Worm (Caenorhabditis elegans) whole organism, L2 larva: ENCODE results near the gene F44G4.6.

Source experiments
- C34F6.9 ChIP-seq: fragments of 150-350 bp; optimal IDR thresholded peaks from 2 replicates; lab custom pipeline; 2014; ENCODE audit warnings: missing biosample characterization, missing genetic modification characterization
- R02D3.7 ChIP-seq: fragments of 150-350 bp; optimal IDR thresholded peaks from 2 replicates; lab custom pipeline; 2014; ENCODE audit warnings: missing biosample characterization, missing genetic modification characterization
- aly-2 ChIP-seq: fragments of 150-350 bp; optimal IDR thresholded peaks from 2 replicates; lab custom pipeline; 2014; ENCODE audit warnings: missing biosample characterization, missing genetic modification characterization
- ama-1 ChIP-seq: fragments of 150-350 bp; optimal IDR thresholded peaks from 2 replicates; lab custom pipeline; 2018; ENCODE audit warnings: inconsistent platforms
- ceh-16 ChIP-seq: fragments of 150-350 bp; optimal IDR thresholded peaks from 2 replicates; lab custom pipeline; 2014; ENCODE audit warnings: missing biosample characterization, missing genetic modification characterization
- crh-2 ChIP-seq: sonication (generic microtip); optimal IDR thresholded peaks from 2 replicates; lab custom pipeline; 2017; ENCODE audit warnings: missing biosample characterization, missing genetic modification characterization
- egl-27 ChIP-seq: sonication (generic microtip); optimal IDR thresholded peaks from 3 replicates; lab custom pipeline; 2017; ENCODE audit warnings: missing biosample characterization, missing genetic modification reagents, missing genetic modification characterization
- elt-1 ChIP-seq: fragments of 150-350 bp; optimal IDR thresholded peaks from 2 replicates; lab custom pipeline; 2014; ENCODE audit warnings: missing biosample characterization, missing genetic modification characterization
- elt-3 ChIP-seq: sonication (generic microtip); optimal IDR thresholded peaks from 2 replicates; lab custom pipeline; 2017; ENCODE audit warnings: missing biosample characterization, missing genetic modification characterization
- fos-1 ChIP-seq: fragments of 150-350 bp; optimal IDR thresholded peaks from 2 replicates; lab custom pipeline; 2014; ENCODE audit warnings: missing biosample characterization, missing genetic modification characterization
- gmeb-1 ChIP-seq: fragments of 150-350 bp; optimal IDR thresholded peaks from 2 replicates; lab custom pipeline; 2014; ENCODE audit warnings: missing biosample characterization, missing genetic modification characterization
- lin-39 ChIP-seq: fragments of 150-350 bp; optimal IDR thresholded peaks from 2 replicates; lab custom pipeline; 2014; ENCODE audit warnings: missing biosample characterization, missing genetic modification reagents, missing genetic modification characterization
- lsy-2 ChIP-seq, 2 experiments: fragments of 150-350 bp in 1 of 2; sonication (generic microtip) in 1 of 2; optimal IDR thresholded peaks; 2 replicates each; lab custom pipeline; 2014 to 2017; ENCODE audit warnings: missing biosample characterization in 2 of 2, missing genetic modification characterization in 2 of 2
- mab-5 ChIP-seq: fragments of 150-350 bp; optimal IDR thresholded peaks from 2 replicates; lab custom pipeline; 2014; ENCODE audit warnings: missing biosample characterization, missing genetic modification characterization
- mbf-1 ChIP-seq: sonication (generic microtip); optimal IDR thresholded peaks from 2 replicates; lab custom pipeline; 2017; ENCODE audit warnings: missing biosample characterization, missing genetic modification characterization
- nhr-10 ChIP-seq: sonication (generic microtip); optimal IDR thresholded peaks from 2 replicates; lab custom pipeline; 2017; ENCODE audit warnings: missing biosample characterization, missing genetic modification characterization
- nhr-12 ChIP-seq: fragments of 150-350 bp; optimal IDR thresholded peaks from 2 replicates; lab custom pipeline; 2014; ENCODE audit warnings: missing biosample characterization, missing genetic modification characterization
- nhr-129 ChIP-seq: fragments of 150-350 bp; optimal IDR thresholded peaks from 2 replicates; lab custom pipeline; 2014; ENCODE audit warnings: missing biosample characterization, missing genetic modification characterization
- nhr-23 ChIP-seq: fragments of 150-350 bp; optimal IDR thresholded peaks from 2 replicates; lab custom pipeline; 2014; ENCODE audit warnings: missing biosample characterization, missing genetic modification reagents, missing genetic modification characterization
- nhr-237 ChIP-seq: fragments of 150-350 bp; optimal IDR thresholded peaks from 2 replicates; lab custom pipeline; 2014; ENCODE audit warnings: missing biosample characterization, missing genetic modification characterization
- nhr-25 ChIP-seq: fragments of 150-350 bp; sonication (generic microtip); optimal IDR thresholded peaks from 3 replicates; lab custom pipeline; 2014; ENCODE audit warnings: missing biosample characterization, missing genetic modification characterization
- nhr-6 ChIP-seq: fragments of 150-350 bp; optimal IDR thresholded peaks from 2 replicates; lab custom pipeline; 2014; ENCODE audit warnings: missing biosample characterization, missing genetic modification characterization
- peb-1 ChIP-seq: fragments of 150-350 bp; optimal IDR thresholded peaks from 2 replicates; lab custom pipeline; 2014; ENCODE audit warnings: missing biosample characterization, missing genetic modification characterization
- skn-1 ChIP-seq: sonication (generic microtip); optimal IDR thresholded peaks from 2 replicates; lab custom pipeline; 2017; ENCODE audit warnings: missing biosample characterization, missing genetic modification characterization
- sma-3 ChIP-seq: sonication (generic microtip); optimal IDR thresholded peaks from 2 replicates; lab custom pipeline; 2016; ENCODE audit warnings: missing genetic modification reagents, missing genetic modification characterization, missing compliant biosample characterization
- sma-9 ChIP-seq, 2 experiments: fragments of 150-350 bp in 1 of 2; sonication (generic microtip) in 1 of 2; optimal IDR thresholded peaks; 2 replicates each; lab custom pipeline; 2014 to 2016; ENCODE audit warnings: missing genetic modification characterization in 2 of 2, mild to moderate bottlenecking in 1 of 2, missing biosample characterization in 1 of 2, missing compliant biosample characterization in 1 of 2, missing genetic modification reagents in 1 of 2, moderate library complexity in 1 of 2
- snpc-4 ChIP-seq: fragments of 150-350 bp; optimal IDR thresholded peaks from 2 replicates; lab custom pipeline; 2014; ENCODE audit warnings: missing biosample characterization, missing genetic modification characterization
- unc-39 ChIP-seq: fragments of 150-350 bp; optimal IDR thresholded peaks from 2 replicates; lab custom pipeline; 2014; ENCODE audit warnings: missing biosample characterization, missing genetic modification characterization
- unc-55 ChIP-seq: fragments of 150-350 bp; sonication (generic microtip); optimal IDR thresholded peaks from 3 replicates; lab custom pipeline; 2014; ENCODE audit warnings: missing biosample characterization, missing genetic modification reagents, missing genetic modification characterization
- ztf-1 ChIP-seq: fragments of 200-800 bp; sonication (Bioruptor generic); conservative IDR thresholded peaks from 2 replicates; pipeline ENCODE4 v1.3.6; 2022; ENCODE audit warnings: missing genetic modification characterization, missing compliant biosample characterization
- ztf-11 ChIP-seq: sonication (generic microtip); optimal IDR thresholded peaks from 2 replicates; lab custom pipeline; 2017; ENCODE audit warnings: missing biosample characterization, missing genetic modification characterization
- ztf-4 ChIP-seq: fragments of 150-350 bp; optimal IDR thresholded peaks from 2 replicates; lab custom pipeline; 2014; ENCODE audit warnings: missing biosample characterization, missing genetic modification characterization

Gene F44G4.6

DNA sequence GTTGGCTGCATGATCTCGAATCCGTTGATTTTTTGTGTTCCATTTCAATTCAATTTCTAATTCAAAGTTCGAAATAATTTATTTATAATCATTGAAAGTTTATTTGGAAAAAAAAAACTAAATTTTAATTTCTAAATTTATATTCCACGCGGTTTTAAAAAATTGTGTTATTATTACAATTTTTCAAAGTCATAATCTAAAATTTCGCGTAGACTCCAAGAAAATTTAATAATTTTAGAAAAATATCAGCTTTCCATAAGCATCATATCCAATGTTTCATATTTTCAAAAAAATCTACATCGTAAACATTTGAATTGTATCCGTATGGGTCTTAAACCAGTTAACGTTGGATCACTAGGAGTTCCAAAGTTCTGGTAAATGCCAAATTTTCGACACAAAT, 1.3 kb downstream of the F44G4.6 start, which contains the start of gene F44G4.5:
Gene F44G4.5, minus strand, starts transcription at position 101 of the 400 bp plus-strand sequence.
- no peak for TF ChIP-seq aly-2 (tag; lab: Kevin White, UChicago)
- no peak for TF ChIP-seq snpc-4 (tag; lab: Kevin White, UChicago)
- no peak for TF ChIP-seq ama-1
- TF ChIP-seq gmeb-1, result no peak
- TF ChIP-seq nhr-6, result no peak

- TF ChIP-seq aly-2 (tag; lab: Kevin White, UChicago) (no peak), nhr-25 (tag; lab: Kevin White, UChicago) (no peak), peb-1 (tag; lab: Kevin White, UChicago) (no peak), unc-55 (GFP tag; lab: Kevin White, UChicago) (peak; percentile 68), elt-3 (tag; lab: Kevin White, UChicago) (no peak), nhr-129 (peak; percentile 18), sma-3 (GFP tag; lab: Kevin White, UChicago) (no peak), C34F6.9 (tag; lab: Kevin White, UChicago) (peak; percentile 67), lsy-2 (tag; optimal IDR thresholded peaks at IDR 0.05; lab: Kevin White, UChicago) (peak; percentile 55 to 94), crh-2 (no peak)
Measured at ce11 chrII:8997479-8997878, 4.1 kb downstream of the F44G4.6 start, which contains the start of the genes F44G4.3 and tdp-1. Gene F44G4.3 (minus strand): TSS chrII:8997662. Gene tdp-1 (plus strand): TSS chrII:8997825.

ce11 chrII:8996064-8996463, 5.5 kb downstream of the F44G4.6 start, which contains the start of gene ndub-2:
Gene ndub-2 (plus strand): TSS chrII:8996364.
- TF ChIP-seq egl-27 (tag; lab: Kevin White, UChicago) (no peak), skn-1 (tag; lab: Kevin White, UChicago) (no peak), elt-1 (tag; lab: Kevin White, UChicago) (no peak), nhr-23 (tag; lab: Kevin White, UChicago) (no peak), nhr-237 (no peak), mbf-1 (tag; lab: Kevin White, UChicago) (no peak)

DNA sequence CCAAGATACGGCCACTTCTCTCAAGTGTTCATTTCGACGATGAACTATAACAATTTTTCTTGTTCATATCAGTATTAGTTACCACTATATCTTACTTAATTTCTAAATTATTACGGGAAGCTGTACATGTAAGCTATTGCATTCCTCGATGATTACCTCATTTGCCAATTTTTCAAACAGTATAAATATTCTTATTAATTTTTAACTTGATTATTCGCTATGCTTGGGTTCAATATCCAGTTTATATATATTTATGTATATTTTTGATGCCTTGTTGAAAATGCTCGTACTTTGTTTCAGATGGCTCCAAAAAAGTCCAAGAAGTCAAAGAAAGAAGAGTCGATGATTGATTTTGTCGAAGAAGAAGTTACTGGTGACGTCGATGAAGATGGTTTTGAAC, 7.3 kb downstream of the F44G4.6 start, which contains the start of gene F44G4.1:
Gene F44G4.1, plus strand, starts transcription at position 301 of the 400 bp plus-strand sequence.
- TF ChIP-seq R02D3.7 (tag; lab: Kevin White, UChicago) (no peak), unc-39 (no peak), mab-5 (tag; lab: Kevin White, UChicago) (no peak), nhr-10 (tag; lab: Kevin White, UChicago) (no peak), skn-1 (tag; lab: Kevin White, UChicago) (no peak), sma-9 (GFP tag; optimal IDR thresholded peaks at IDR 0.05; lab: Kevin White, UChicago) (no peak), sma-9 (tag; optimal IDR thresholded peaks at IDR 0.05; lab: Kevin White, UChicago) (no peak), nhr-12 (tag; lab: Kevin White, UChicago) (no peak), peb-1 (tag; lab: Kevin White, UChicago) (no peak), fos-1 (tag; lab: Kevin White, UChicago) (no peak), ztf-11 (tag; lab: Kevin White, UChicago) (no peak), mbf-1 (tag; lab: Kevin White, UChicago) (no peak), gmeb-1 (no peak), ama-1 (no peak), nhr-25 (tag; lab: Kevin White, UChicago) (no peak), ztf-1 (no peak), elt-3 (tag; lab: Kevin White, UChicago) (no peak), aly-2 (tag; lab: Kevin White, UChicago) (no peak), ztf-4 (tag; lab: Kevin White, UChicago) (no peak), lin-39 (tag; lab: Kevin White, UChicago) (no peak), ceh-16 (tag; lab: Kevin White, UChicago) (no peak)

ce11 chrII:8992780-8993179, 8.8 kb downstream of the F44G4.6 start, which contains the start of gene ooc-5:
Gene ooc-5 (plus strand): TSS chrII:8993160.
- TF ChIP-seq nhr-237 (no peak), unc-55 (GFP tag; lab: Kevin White, UChicago) (peak; percentile 52), C34F6.9 (tag; lab: Kevin White, UChicago) (peak; percentile 18), lsy-2 (tag; optimal IDR thresholded peaks at IDR 0.05; lab: Kevin White, UChicago) (peak; percentile 33 to 96)

DNA sequence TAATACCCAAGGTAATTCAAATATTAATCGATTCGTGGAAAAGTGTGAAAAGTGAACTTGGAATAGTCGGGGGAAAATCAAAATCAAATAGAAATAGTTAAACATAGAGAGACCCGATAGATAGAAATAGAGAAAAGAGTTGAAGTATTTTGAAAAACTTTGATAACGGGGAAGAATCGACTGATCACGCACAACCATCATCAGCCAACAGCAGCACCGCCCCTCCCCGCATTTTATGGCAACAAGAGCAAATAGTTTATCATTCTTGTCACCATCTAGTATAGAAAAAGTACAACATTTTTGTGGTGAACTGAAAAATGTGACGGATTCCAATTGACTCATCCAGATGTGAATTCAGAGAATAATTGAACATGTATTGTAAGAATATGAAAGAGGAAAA, 10.0 kb downstream of the F44G4.6 start:
- TF ChIP-seq fos-1 (tag; lab: Kevin White, UChicago) (peak; percentile 91), nhr-10 (tag; lab: Kevin White, UChicago) (no peak)
